Worm (Caenorhabditis elegans): ENCODE data around the gene F25A2.1.

ce11 chrV:1158247-1158646 lies 21.1 kb upstream of the F25A2.1 start:
- no peak for TF ChIP-seq nhr-25 (tag; optimal IDR thresholded peaks at IDR 0.05; ENCODE audit: borderline replicate concordance, insufficient read depth)
- TF ChIP-seq ctbp-1 (GFP tag; IDR thresholded peaks at IDR 0.05): peak; percentile 73
- TF ChIP-seq mdl-1 (tag; optimal IDR thresholded peaks at IDR 0.05): no peak
- TF ChIP-seq fkh-10 (GFP tag; optimal IDR thresholded peaks at IDR 0.05): no peak
- TF ChIP-seq unc-62 (GFP tag; optimal IDR thresholded peaks at IDR 0.05 in 1 of 2): no peak
- no peak for TF ChIP-seq unc-62 (tag; optimal IDR thresholded peaks at IDR 0.05)
- peak in 1 of 2 experiments; percentile 47 for TF ChIP-seq lsy-2 (tag; optimal IDR thresholded peaks at IDR 0.05)
- peak; percentile 79 for TF ChIP-seq nhr-102 (tag; optimal IDR thresholded peaks at IDR 0.05)
- no peak for TF ChIP-seq aly-2 (tag; optimal IDR thresholded peaks at IDR 0.05)

Measured in whole organism, L4 larva.